Fruit fly (Drosophila melanogaster): ENCODE measurements around the gene CG10347.

The CG10347 gene

dm6 chrX:11857522-11858438 is 3.0 kb upstream of the CG10347 start:
- TF ChIP-seq Sox102F (GFP tag; optimal IDR thresholded peaks at IDR 0.05) (peak; percentile 80), eg (GFP tag; IDR thresholded peaks at IDR 0.05) (peak; percentile 98), CG8119 (GFP tag; IDR thresholded peaks at IDR 0.05) (peak; percentile 96), Blimp-1 (GFP tag; optimal IDR thresholded peaks at IDR 0.05) (peak; percentile 51), Eip75B (GFP tag; optimal IDR thresholded peaks at IDR 0.05) (peak; percentile 94), svp (GFP tag) (peak; percentile 88), CG34406 (GFP tag; optimal IDR thresholded peaks at IDR 0.05) (peak; percentile 90), cyc (GFP tag; optimal IDR thresholded peaks at IDR 0.05) (peak; percentile 81), CG4318 (GFP tag; optimal IDR thresholded peaks at IDR 0.05) (peak; percentile 94), Hr39 (GFP tag; optimal IDR thresholded peaks at IDR 0.05) (peak; percentile 79), Sox14 (GFP tag; optimal IDR thresholded peaks at IDR 0.05) (peak; percentile 92), ss (GFP tag; optimal IDR thresholded peaks at IDR 0.05) (peak; percentile 93 to 94), Ets96B (tag; optimal IDR thresholded peaks at IDR 0.05) (peak; percentile 90), CG1621 (tag; optimal IDR thresholded peaks at IDR 0.05) (peak; percentile 90), CG16779 (tag; optimal IDR thresholded peaks at IDR 0.05) (peak; percentile 89), CG8632 (GFP tag; optimal IDR thresholded peaks at IDR 0.05) (peak; percentile 89), CG6792 (GFP tag; optimal IDR thresholded peaks at IDR 0.05) (peak; percentile 88), OdsH (GFP tag; optimal IDR thresholded peaks at IDR 0.05) (peak; percentile 93), CG32006 (GFP tag; optimal IDR thresholded peaks at IDR 0.05) (peak; percentile 95), fkh (GFP tag; optimal IDR thresholded peaks at IDR 0.05) (peak; percentile 2), Hr4 (GFP tag; optimal IDR thresholded peaks at IDR 0.05) (peak; percentile 96), acj6 (GFP tag; optimal IDR thresholded peaks at IDR 0.05) (peak; percentile 93), Eip78C (GFP tag) (peak; percentile 99), Hr38 (GFP tag; optimal IDR thresholded peaks at IDR 0.05) (no peak), achi (GFP tag; optimal IDR thresholded peaks at IDR 0.05) (peak; percentile 90), Met (GFP tag; optimal IDR thresholded peaks at IDR 0.05) (peak; percentile 82), dsx (GFP tag; optimal IDR thresholded peaks at IDR 0.05; ENCODE audit: poor library complexity, severe bottlenecking) (peak; percentile 95), Eip93F (GFP tag; optimal IDR thresholded peaks at IDR 0.05) (peak; percentile 0), topi (GFP tag; optimal IDR thresholded peaks at IDR 0.05) (peak; percentile 87), CG11902 (GFP tag; optimal IDR thresholded peaks at IDR 0.05) (peak; percentile 77), net (GFP tag; optimal IDR thresholded peaks at IDR 0.05) (peak; percentile 95), CG10669 (GFP tag; optimal IDR thresholded peaks at IDR 0.05) (peak; percentile 89), Gug (GFP tag; IDR thresholded peaks at IDR 0.05) (peak; percentile 95), dac (GFP tag; optimal IDR thresholded peaks at IDR 0.05) (peak; percentile 91), CG6854 (GFP tag; optimal IDR thresholded peaks at IDR 0.05) (peak; percentile 56), CG31627 (GFP tag; optimal IDR thresholded peaks at IDR 0.05) (peak; percentile 81), CG7368 (GFP tag; optimal IDR thresholded peaks at IDR 0.05) (peak; percentile 92), salr (GFP tag; optimal IDR thresholded peaks at IDR 0.05) (peak; percentile 80 to 82), Lpt (GFP tag; optimal IDR thresholded peaks at IDR 0.05) (peak; percentile 93), CG10631 (GFP tag; optimal IDR thresholded peaks at IDR 0.05) (peak; percentile 87), CG8319 (GFP tag; optimal IDR thresholded peaks at IDR 0.05) (peak; percentile 78), CG15336 (GFP tag; IDR thresholded peaks at IDR 0.05) (peak; percentile 97), CG6276 (GFP tag; optimal IDR thresholded peaks at IDR 0.05) (peak; percentile 93), Ets21C (GFP tag; optimal IDR thresholded peaks at IDR 0.05) (peak; percentile 61), Smox (GFP tag; optimal IDR thresholded peaks at IDR 0.05) (peak; percentile 75), esn (GFP tag; optimal IDR thresholded peaks at IDR 0.05) (peak; percentile 86), CG6163 (GFP tag; IDR thresholded peaks at IDR 0.05) (peak; percentile 98), CG3919 (GFP tag; optimal IDR thresholded peaks at IDR 0.05) (peak; percentile 93), CG3032 (tag; optimal IDR thresholded peaks at IDR 0.05) (peak; percentile 95), CG11762 (GFP tag; optimal IDR thresholded peaks at IDR 0.05; ENCODE audit: insufficient read depth) (peak; percentile 88)
